Worm (Caenorhabditis elegans) whole organism, young adult: ENCODE results near the gene C44C10.12.

ENCODE experiments used
- D2030.7 ChIP-seq: fragments of 200-800 bp; sonication (Bioruptor generic); IDR thresholded peaks from 2 replicates; pipeline ENCODE4 v1.3.6; 2022; ENCODE audit warnings: missing genetic modification reagents, missing genetic modification characterization, missing compliant biosample characterization
- F23B12.7 ChIP-seq: sonication (generic microtip); optimal IDR thresholded peaks from 2 replicates; lab custom pipeline; 2017; ENCODE audit warnings: missing genetic modification characterization, mild to moderate bottlenecking, missing compliant biosample characterization, antibody characterized with exemption, moderate library complexity; ENCODE audit not compliant: insufficient read depth
- T26A5.8 ChIP-seq: sonication (generic microtip); optimal IDR thresholded peaks from 2 replicates; lab custom pipeline; 2016; ENCODE audit warnings: missing genetic modification characterization, missing compliant biosample characterization
- Y79H2A.3 ChIP-seq: fragments of 200-800 bp; sonication (Bioruptor generic); conservative IDR thresholded peaks from 2 replicates; pipeline ENCODE4 v1.3.6; 2022; ENCODE audit warnings: missing genetic modification reagents, missing genetic modification characterization, missing compliant biosample characterization
- ZK185.1 ChIP-seq: sonication (generic microtip); optimal IDR thresholded peaks from 2 replicates; lab custom pipeline; 2016; ENCODE audit warnings: mild to moderate bottlenecking, missing genetic modification characterization, missing compliant biosample characterization; ENCODE audit not compliant: poor library complexity, severe bottlenecking
- ama-1 ChIP-seq, 3 experiments: fragments of 150-350 bp in 1 of 3; sonication (generic microtip) in 2 of 3; optimal IDR thresholded peaks; 2 replicates each; lab custom pipeline; 2014 to 2018; ENCODE audit warnings: missing biosample characterization in 2 of 3, missing genetic modification characterization in 2 of 3, missing genetic modification reagents in 2 of 3
- aptf-3 ChIP-seq: fragments of 200-800 bp; sonication (Bioruptor generic); IDR thresholded peaks from 2 replicates; pipeline ENCODE4 v1.3.6; 2022; ENCODE audit warnings: missing genetic modification characterization, missing compliant biosample characterization
- atf-7 ChIP-seq: sonication (generic microtip); optimal IDR thresholded peaks from 2 replicates; lab custom pipeline; 2017; ENCODE audit warnings: mild to moderate bottlenecking, missing genetic modification characterization, missing compliant biosample characterization
- attf-5 ChIP-seq: fragments of 200-800 bp; sonication (Bioruptor generic); optimal IDR thresholded peaks from 2 replicates; lab custom pipeline; 2018; ENCODE audit warnings: mild to moderate bottlenecking, missing genetic modification characterization, missing compliant biosample characterization
- attf-6 ChIP-seq: fragments of 200-800 bp; sonication (Bioruptor generic); IDR thresholded peaks from 2 replicates; pipeline ENCODE4 v1.3.6; 2022; ENCODE audit warnings: missing genetic modification reagents, missing genetic modification characterization, missing compliant biosample characterization
- cebp-1 ChIP-seq, 2 experiments: fragments of 200-800 bp in 1 of 2; sonication (Bioruptor generic) in 1 of 2; sonication (generic microtip) in 1 of 2; IDR thresholded peaks in 1 of 2; optimal IDR thresholded peaks in 1 of 2; 2 replicates each; pipeline versions ENCODE4 v1.3.6 to Lab custom; 2017 to 2022; ENCODE audit warnings: missing compliant biosample characterization in 2 of 2, missing genetic modification characterization in 2 of 2, mild to moderate bottlenecking in 1 of 2, missing genetic modification reagents in 1 of 2, moderate library complexity in 1 of 2
- ceh-27 ChIP-seq: fragments of 200-800 bp; sonication (Bioruptor generic); optimal IDR thresholded peaks from 2 replicates; lab custom pipeline; 2018; ENCODE audit warnings: mild to moderate bottlenecking, missing genetic modification characterization, moderate library complexity, missing compliant biosample characterization
- die-1 ChIP-seq: sonication (generic microtip); optimal IDR thresholded peaks from 2 replicates; lab custom pipeline; 2016; ENCODE audit warnings: missing genotype, mild to moderate bottlenecking, missing genetic modification characterization, missing compliant biosample characterization
- dox-1 ChIP-seq: fragments of 200-800 bp; sonication (Bioruptor generic); IDR thresholded peaks from 2 replicates; pipeline ENCODE4 v1.3.6; 2022; ENCODE audit warnings: missing genetic modification reagents, missing genetic modification characterization, missing compliant biosample characterization
- dpl-1 ChIP-seq: fragments of 150-350 bp; optimal IDR thresholded peaks from 2 replicates; lab custom pipeline; 2014; ENCODE audit warnings: missing biosample characterization, missing genetic modification reagents, missing genetic modification characterization
- ekl-4 ChIP-seq: fragments of 200-800 bp; sonication (Bioruptor generic); IDR thresholded peaks from 2 replicates; pipeline ENCODE4 v1.3.6; 2022; ENCODE audit warnings: missing genetic modification reagents, missing genetic modification characterization, missing compliant biosample characterization
- hmg-1.2 ChIP-seq: fragments of 200-800 bp; sonication (Bioruptor generic); IDR thresholded peaks from 2 replicates; pipeline ENCODE4 v1.3.6; 2022; ENCODE audit warnings: missing genetic modification reagents, missing genetic modification characterization, missing compliant biosample characterization
- lag-1 ChIP-seq: fragments of 200-800 bp; sonication (Bioruptor generic); IDR thresholded peaks from 2 replicates; pipeline ENCODE4 v1.3.6; 2022; ENCODE audit warnings: missing genetic modification reagents, missing genetic modification characterization, missing compliant biosample characterization
- let-526 ChIP-seq: fragments of 200-800 bp; sonication (Bioruptor generic); IDR thresholded peaks from 2 replicates; pipeline ENCODE4 v1.3.6; 2022; ENCODE audit warnings: missing genetic modification reagents, missing genetic modification characterization, missing compliant biosample characterization
- let-607 ChIP-seq, 2 experiments: fragments of 200-800 bp in 1 of 2; sonication (Bioruptor generic) in 1 of 2; sonication (generic microtip) in 1 of 2; optimal IDR thresholded peaks; 2 replicates each; lab custom pipeline; 2016 to 2018; ENCODE audit warnings: mild to moderate bottlenecking in 2 of 2, missing compliant biosample characterization in 2 of 2, missing genetic modification characterization in 2 of 2, moderate library complexity in 2 of 2, missing genotype in 1 of 2
- lin-26 ChIP-seq: fragments of 200-800 bp; sonication (Bioruptor generic); IDR thresholded peaks from 2 replicates; pipeline ENCODE4 v1.3.6; 2022; ENCODE audit warnings: missing genetic modification reagents, missing genetic modification characterization, missing compliant biosample characterization
- lin-35 ChIP-seq, 3 experiments: fragments of 150-350 bp in 2 of 3; sonication (generic microtip) in 1 of 3; optimal IDR thresholded peaks; 2 replicates each; lab custom pipeline; 2014 to 2018; ENCODE audit warnings: missing biosample characterization in 3 of 3, missing genetic modification characterization in 3 of 3, missing genetic modification reagents in 3 of 3
- lin-40 ChIP-seq: sonication (generic microtip); optimal IDR thresholded peaks from 2 replicates; lab custom pipeline; 2016; ENCODE audit warnings: missing genetic modification characterization, mild to moderate bottlenecking, missing compliant biosample characterization, missing genotype, missing genetic modification reagents
- mcd-1 ChIP-seq: fragments of 200-800 bp; sonication (Bioruptor generic); IDR thresholded peaks from 2 replicates; pipeline ENCODE4 v1.3.6; 2022; ENCODE audit warnings: missing genetic modification reagents, missing genetic modification characterization, missing compliant biosample characterization
- nhr-120 ChIP-seq: fragments of 200-800 bp; sonication (Bioruptor generic); IDR thresholded peaks from 2 replicates; pipeline ENCODE4 v1.3.6; 2022; ENCODE audit warnings: missing genetic modification characterization, missing compliant biosample characterization
- nhr-27 ChIP-seq: fragments of 200-800 bp; sonication (Bioruptor generic); optimal IDR thresholded peaks from 2 replicates; lab custom pipeline; 2018; ENCODE audit warnings: mild to moderate bottlenecking, missing genetic modification characterization, moderate library complexity, missing compliant biosample characterization
- nhr-80 ChIP-seq: sonication (generic microtip); optimal IDR thresholded peaks from 2 replicates; lab custom pipeline; 2016; ENCODE audit warnings: missing genetic modification characterization, missing compliant biosample characterization
- rec-8 ChIP-seq, 2 experiments: sonication (generic microtip); optimal IDR thresholded peaks; 2 replicates each; lab custom pipeline; 2016; ENCODE audit warnings: mild to moderate bottlenecking in 2 of 2, missing genetic modification characterization in 2 of 2, missing genetic modification reagents in 2 of 2, missing genotype in 2 of 2, missing biosample characterization in 1 of 2, missing compliant biosample characterization in 1 of 2, moderate library complexity in 1 of 2
- sea-2 ChIP-seq: fragments of 200-800 bp; sonication (Bioruptor generic); IDR thresholded peaks from 2 replicates; pipeline ENCODE4 v1.3.6; 2022; ENCODE audit warnings: missing genetic modification characterization, missing compliant biosample characterization
- snpc-4 ChIP-seq, 5 experiments: fragments of 150-350 bp in 1 of 5; sonication (generic microtip) in 4 of 5; optimal IDR thresholded peaks; 2 replicates each; lab custom pipeline; 2014 to 2018; ENCODE audit warnings: missing genetic modification characterization in 5 of 5, missing biosample characterization in 3 of 5, antibody characterized with exemption in 2 of 5, mild to moderate bottlenecking in 2 of 5, missing compliant biosample characterization in 2 of 5, missing genotype in 2 of 5, moderate library complexity in 2 of 5, missing genetic modification reagents in 1 of 5
- tbp1 ChIP-seq: fragments of 200-800 bp; sonication (Bioruptor generic); optimal IDR thresholded peaks from 2 replicates; lab custom pipeline; 2018; ENCODE audit warnings: mild to moderate bottlenecking, missing genetic modification characterization, missing compliant biosample characterization
- zfh-2 ChIP-seq: fragments of 200-800 bp; sonication (Bioruptor generic); conservative IDR thresholded peaks from 2 replicates; pipeline ENCODE4 v1.3.6; 2022; ENCODE audit warnings: missing genetic modification reagents, missing genetic modification characterization, missing compliant biosample characterization

Gene C44C10.12

ce11 chrX:11656519-11657006 lies 40.2 kb upstream of the C44C10.12 start, which contains the start of gene T04F8.2:
Gene T04F8.2, minus strand, starts transcription at chrX:11656569.
- TF ChIP-seq ZK185.1 (tag; lab: Kevin White, UChicago) (peak; percentile 64), dox-1 (GFP tag; lab: Robert Waterston, UW) (peak; percentile 52; the same call in 1 of the 2 replicates), mcd-1 (GFP tag; lab: Robert Waterston, UW) (peak; percentile 92), lin-26 (peak; percentile 37; the same call in 1 of the 2 replicates), F23B12.7 (peak; percentile 53), ceh-27 (GFP tag; lab: Kevin White, UChicago) (peak; percentile 39), ekl-4 (GFP tag; lab: Robert Waterston, UW) (no peak), nhr-120 (no peak), Y79H2A.3 (no peak), attf-6 (GFP tag; lab: Robert Waterston, UW) (no peak), lin-35 (GFP tag; optimal IDR thresholded peaks at IDR 0.05; lab: Kevin White, UChicago) (no peak), nhr-27 (tag; lab: Kevin White, UChicago) (no peak), hmg-1.2 (GFP tag; lab: Robert Waterston, UW) (peak; percentile 40; the same call in 1 of the 2 replicates), let-607 (tag; optimal IDR thresholded peaks at IDR 0.05; lab: Kevin White, UChicago) (peak; percentile 94), attf-5 (GFP tag; lab: Kevin White, UChicago) (peak; percentile 52), nhr-80 (tag; lab: Kevin White, UChicago) (peak; percentile 91), cebp-1 (GFP tag; IDR thresholded peaks at IDR 0.05; lab: Robert Waterston, UW) (no peak), cebp-1 (tag; optimal IDR thresholded peaks at IDR 0.05; lab: Kevin White, UChicago) (peak; percentile 67), snpc-4 (GFP tag; optimal IDR thresholded peaks at IDR 0.05; lab: Kevin White, UChicago) (no peak), snpc-4 (tag; optimal IDR thresholded peaks at IDR 0.05; lab: Kevin White, UChicago) (peak in 1 of 4 experiments; percentile 32), lin-40 (tag; lab: Kevin White, UChicago) (peak; percentile 67)

ce11 chrX:11658331-11658730 lies 38.5 kb upstream of the C44C10.12 start, which contains the start of gene T04F8.3:
Gene T04F8.3, plus strand, starts transcription at chrX:11658631.
- TF ChIP-seq rec-8 (tag; optimal IDR thresholded peaks at IDR 0.05; lab: Kevin White, UChicago) (no peak), aptf-3 (GFP tag; lab: Robert Waterston, UW) (no peak), dpl-1 (GFP tag; lab: Kevin White, UChicago) (no peak), zfh-2 (GFP tag; lab: Robert Waterston, UW) (no peak), ama-1 (optimal IDR thresholded peaks at IDR 0.05; lab: Kevin White, UChicago) (no peak), ama-1 (GFP tag; optimal IDR thresholded peaks at IDR 0.05; lab: Kevin White, UChicago) (no peak), sea-2 (GFP tag; lab: Robert Waterston, UW) (no peak), lag-1 (GFP tag; lab: Robert Waterston, UW) (no peak), D2030.7 (GFP tag; lab: Robert Waterston, UW) (no peak), mcd-1 (GFP tag; lab: Robert Waterston, UW) (no peak), T26A5.8 (no peak)

- TF ChIP-seq tbp1 (GFP tag; lab: Kevin White, UChicago) = peak; percentile 7
- peak; percentile 35; the same call in 1 of the 2 replicates for TF ChIP-seq dox-1 (GFP tag; lab: Robert Waterston, UW)
- no peak for TF ChIP-seq let-526 (GFP tag; lab: Robert Waterston, UW)
- TF ChIP-seq atf-7 (tag; lab: Kevin White, UChicago) = peak; percentile 31
- TF ChIP-seq let-607 (tag; optimal IDR thresholded peaks at IDR 0.05; lab: Kevin White, UChicago) = peak in 1 of 2 experiments; percentile 50
- TF ChIP-seq die-1 (tag; lab: Kevin White, UChicago) = no peak
- peak; percentile 94 for TF ChIP-seq nhr-80 (tag; lab: Kevin White, UChicago)
Observed at ce11 chrX:11661625-11662024, 35.2 kb upstream of the C44C10.12 start, which contains the start of gene sfxn-1.5. Gene sfxn-1.5, minus strand, starts transcription at chrX:11661660.
